Worm (Caenorhabditis elegans): ENCODE measurements around the gene F01D4.8.

The F01D4.8 gene

DNA sequence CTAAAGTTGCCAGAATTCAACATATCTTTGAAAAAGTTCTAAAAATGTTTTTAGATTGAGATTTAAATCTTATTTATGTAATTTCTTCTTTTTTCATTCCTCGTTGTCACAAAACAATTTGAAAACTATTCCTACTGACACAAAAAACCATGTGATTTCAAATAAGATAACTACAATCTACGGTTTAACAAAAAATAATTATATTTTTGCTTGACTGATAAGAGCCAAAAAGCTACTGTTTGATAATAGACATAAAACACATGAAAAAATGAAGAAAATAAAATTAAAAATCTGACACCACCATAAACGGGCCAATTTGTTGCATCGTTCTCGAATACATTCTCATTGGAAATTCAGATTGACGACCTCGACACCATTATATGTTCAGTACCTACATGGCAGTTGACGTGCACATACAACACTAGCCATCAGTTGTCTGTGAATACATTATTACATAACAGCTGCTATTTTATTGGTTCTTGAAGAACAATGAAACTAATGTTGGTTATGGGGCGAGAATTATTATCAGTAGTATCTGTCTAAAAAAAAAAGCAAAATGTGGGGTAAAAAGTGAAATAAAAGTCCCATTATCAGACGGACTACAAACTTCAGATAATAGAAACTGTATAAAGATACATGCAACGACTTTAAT, 11.2 kb upstream of the F01D4.8 start, which contains the start of gene ugt-43:
ugt-43 (plus strand) TSS at position 602 of the 652 bp plus-strand sequence.
- TF ChIP-seq mep-1 (tag; optimal IDR thresholded peaks at IDR 0.05) = no peak
- no peak for TF ChIP-seq unc-120 (tag; optimal IDR thresholded peaks at IDR 0.05; ENCODE audit: poor library complexity, severe bottlenecking)

DNA sequence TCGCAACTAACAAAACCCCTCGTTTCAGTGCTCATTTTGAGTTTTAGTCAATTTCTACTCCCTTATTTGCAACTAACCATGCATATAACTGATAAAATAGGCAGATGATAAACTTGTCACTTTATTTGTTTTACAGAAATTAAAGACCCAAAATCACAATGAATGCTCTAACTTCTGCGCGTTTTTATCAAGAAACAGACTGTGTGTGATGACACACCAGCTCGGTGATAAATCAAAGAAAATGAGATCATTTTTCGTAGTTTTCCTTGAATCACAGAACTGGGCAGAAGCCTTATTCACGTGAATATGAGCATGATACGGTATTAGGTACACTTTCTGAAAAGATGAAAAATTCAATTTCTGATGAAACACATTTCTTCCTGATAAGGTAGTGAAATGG, 10.2 kb upstream of the F01D4.8 start:
- TF ChIP-seq cnd-1 (tag; optimal IDR thresholded peaks at IDR 0.05) (no peak), unc-120 (tag; optimal IDR thresholded peaks at IDR 0.05; ENCODE audit: poor library complexity, severe bottlenecking) (no peak), lin-13 (tag; optimal IDR thresholded peaks at IDR 0.05) (no peak), nhr-2 (tag; optimal IDR thresholded peaks at IDR 0.05) (no peak), lsy-2 (tag; optimal IDR thresholded peaks at IDR 0.05) (no peak), elt-1 (tag; optimal IDR thresholded peaks at IDR 0.05; ENCODE audit: borderline replicate concordance, insufficient read depth) (no peak), zip-8 (tag; optimal IDR thresholded peaks at IDR 0.05) (no peak), mls-2 (tag; optimal IDR thresholded peaks at IDR 0.05) (no peak), pha-4 (tag; optimal IDR thresholded peaks at IDR 0.05) (no peak), blmp-1 (tag; optimal IDR thresholded peaks at IDR 0.05) (no peak), nhr-237 (tag; optimal IDR thresholded peaks at IDR 0.05) (no peak), flh-1 (GFP tag; optimal IDR thresholded peaks at IDR 0.05) (no peak), mep-1 (tag; optimal IDR thresholded peaks at IDR 0.05) (no peak), mab-5 (tag; optimal IDR thresholded peaks at IDR 0.05) (no peak), unc-62 (GFP tag; optimal IDR thresholded peaks at IDR 0.05) (no peak), drap-1 (GFP tag; optimal IDR thresholded peaks at IDR 0.05) (no peak), tbx-8 (GFP tag; optimal IDR thresholded peaks at IDR 0.05) (no peak), nhr-76 (tag; optimal IDR thresholded peaks at IDR 0.05) (no peak), hlh-1 (tag; optimal IDR thresholded peaks at IDR 0.05) (no peak)

DNA sequence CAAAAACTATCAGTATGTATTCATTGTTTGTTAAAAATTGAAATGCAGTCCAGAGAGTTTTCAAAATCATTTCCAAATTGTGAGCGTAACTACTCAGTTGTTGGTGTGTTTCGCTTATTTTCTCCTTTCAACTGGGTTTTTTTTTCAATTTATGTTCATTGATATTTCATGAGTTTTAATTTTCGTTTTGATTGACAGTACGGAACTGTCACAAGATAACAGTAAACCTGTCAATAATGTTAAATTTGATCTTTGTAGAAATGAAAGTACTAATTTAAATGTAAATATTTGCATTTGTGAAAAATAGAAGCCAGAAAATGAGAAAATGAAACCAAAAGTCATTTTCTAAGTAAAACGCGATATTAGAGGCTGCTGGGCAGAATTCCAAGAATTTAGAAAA, 9.7 kb upstream of the F01D4.8 start:
- TF ChIP-seq unc-39 (tag; optimal IDR thresholded peaks at IDR 0.05) = no peak
- TF ChIP-seq ces-1 (GFP tag; optimal IDR thresholded peaks at IDR 0.05) = no peak
- no peak for TF ChIP-seq flh-1 (GFP tag; optimal IDR thresholded peaks at IDR 0.05)
- no peak for TF ChIP-seq nhr-76 (tag; optimal IDR thresholded peaks at IDR 0.05)

DNA sequence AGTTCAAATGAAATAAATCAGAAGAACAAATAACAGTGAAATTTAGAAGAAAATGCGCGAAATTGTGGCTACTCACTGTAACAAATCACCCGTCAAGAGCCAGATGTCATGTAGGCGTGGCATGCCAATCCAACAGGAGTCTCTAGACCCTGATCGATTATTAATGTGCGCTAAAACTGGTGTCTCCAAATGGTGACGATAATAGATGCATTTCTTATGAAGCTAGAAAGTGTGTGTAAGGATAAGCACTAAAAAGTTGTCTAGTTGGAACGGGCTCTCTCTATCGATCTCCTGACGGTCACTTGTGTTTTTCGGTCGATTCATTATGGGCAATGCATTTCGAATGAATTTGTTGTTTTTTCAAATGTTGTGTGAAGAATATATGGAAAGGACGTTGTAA, 8.9 kb upstream of the F01D4.8 start, which contains the start of gene mec-3:
mec-3 (minus strand) TSS at position 101 of the 400 bp plus-strand sequence.
- no peak for TF ChIP-seq ceh-43 (GFP tag; optimal IDR thresholded peaks at IDR 0.05)
- TF ChIP-seq snpc-4 (tag; optimal IDR thresholded peaks at IDR 0.05) = no peak
- TF ChIP-seq unc-120 (tag; optimal IDR thresholded peaks at IDR 0.05; ENCODE audit: poor library complexity, severe bottlenecking) = no peak
- TF ChIP-seq ceh-39 (tag; optimal IDR thresholded peaks at IDR 0.05) = no peak
- no peak for TF ChIP-seq bed-3 (GFP tag; optimal IDR thresholded peaks at IDR 0.05)
- TF ChIP-seq drap-1 (GFP tag; optimal IDR thresholded peaks at IDR 0.05) = no peak
- no peak for TF ChIP-seq cnd-1 (tag; optimal IDR thresholded peaks at IDR 0.05)
- TF ChIP-seq nhr-76 (tag; optimal IDR thresholded peaks at IDR 0.05) = no peak
- no peak for TF ChIP-seq ztf-11 (tag; optimal IDR thresholded peaks at IDR 0.05)
- no peak for TF ChIP-seq mab-5 (tag; optimal IDR thresholded peaks at IDR 0.05)
- TF ChIP-seq mep-1 (tag; optimal IDR thresholded peaks at IDR 0.05) = no peak
- no peak for TF ChIP-seq elt-3 (tag; optimal IDR thresholded peaks at IDR 0.05)

DNA sequence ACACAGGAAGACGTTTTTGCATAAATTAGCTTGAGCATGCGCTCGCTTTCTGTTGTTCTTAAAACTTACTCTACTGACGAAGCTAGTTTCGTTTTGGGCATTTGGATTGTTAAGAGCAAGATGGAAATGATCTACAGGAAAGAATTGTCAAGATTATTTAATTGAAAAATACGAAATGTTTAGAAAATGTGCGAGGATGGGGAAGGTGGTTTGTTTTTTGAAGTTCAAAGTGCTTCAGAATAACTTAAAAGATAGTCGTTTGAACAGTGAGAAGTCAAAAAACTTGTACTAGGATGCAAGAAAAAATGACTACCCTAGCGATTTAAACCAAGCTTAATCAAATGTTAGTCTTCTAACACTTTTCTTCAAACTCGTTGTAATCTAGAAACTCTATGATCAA, 4.2 kb upstream of the F01D4.8 start, which contains the start of gene srb-17:
srb-17 (minus strand) TSS at position 101 of the 400 bp plus-strand sequence.
- no peak for TF ChIP-seq cnd-1 (tag; optimal IDR thresholded peaks at IDR 0.05)
- TF ChIP-seq mep-1 (tag; optimal IDR thresholded peaks at IDR 0.05) = no peak
- TF ChIP-seq ham-2 (GFP tag; optimal IDR thresholded peaks at IDR 0.05) = no peak
- TF ChIP-seq sptf-1 (tag; optimal IDR thresholded peaks at IDR 0.05) = no peak
- TF ChIP-seq blmp-1 (tag; optimal IDR thresholded peaks at IDR 0.05) = no peak
- no peak for TF ChIP-seq mab-5 (tag; optimal IDR thresholded peaks at IDR 0.05)
- TF ChIP-seq nhr-237 (tag; optimal IDR thresholded peaks at IDR 0.05) = no peak
- no peak for TF ChIP-seq pha-4 (tag; optimal IDR thresholded peaks at IDR 0.05)
- no peak for TF ChIP-seq nhr-28 (tag; optimal IDR thresholded peaks at IDR 0.05)
- TF ChIP-seq ces-1 (GFP tag; optimal IDR thresholded peaks at IDR 0.05) = no peak
- TF ChIP-seq nhr-2 (tag; optimal IDR thresholded peaks at IDR 0.05) = no peak
- no peak for TF ChIP-seq ceh-83 (GFP tag; optimal IDR thresholded peaks at IDR 0.05)
- no peak for TF ChIP-seq bed-3 (GFP tag; optimal IDR thresholded peaks at IDR 0.05)
- TF ChIP-seq ceh-43 (GFP tag; optimal IDR thresholded peaks at IDR 0.05) = no peak
- no peak for TF ChIP-seq zip-8 (tag; optimal IDR thresholded peaks at IDR 0.05)
- no peak for TF ChIP-seq ceh-39 (tag; optimal IDR thresholded peaks at IDR 0.05)
- TF ChIP-seq sem-2 (GFP tag; optimal IDR thresholded peaks at IDR 0.05) = no peak
